Worm (Caenorhabditis elegans) whole organism, young adult: Measurements from ENCODE around the gene Y81B9A.2.

Experiments used
- F10E7.11 ChIP-seq: sonication (generic microtip); optimal IDR thresholded peaks from 2 replicates; lab custom pipeline; 2017; ENCODE audit warnings: mild to moderate bottlenecking, missing genetic modification characterization, moderate library complexity, missing compliant biosample characterization
- aptf-2 ChIP-seq: fragments of 200-800 bp; sonication (Bioruptor generic); conservative IDR thresholded peaks from 2 replicates; pipeline ENCODE4 v1.3.6; 2022; ENCODE audit warnings: missing genetic modification reagents, missing genetic modification characterization, missing compliant biosample characterization
- bed-2 ChIP-seq: fragments of 200-800 bp; sonication (Bioruptor generic); IDR thresholded peaks from 2 replicates; pipeline ENCODE4 v1.3.6; 2022; ENCODE audit warnings: missing genetic modification reagents, missing genetic modification characterization, missing compliant biosample characterization
- ceh-100 ChIP-seq: fragments of 200-800 bp; sonication (Bioruptor generic); IDR thresholded peaks from 2 replicates; pipeline ENCODE4 v1.3.6; 2022; ENCODE audit warnings: missing genetic modification reagents, missing genetic modification characterization, missing compliant biosample characterization
- dpff-1 ChIP-seq: sonication (generic microtip); optimal IDR thresholded peaks from 2 replicates; lab custom pipeline; 2017; ENCODE audit warnings: mild to moderate bottlenecking, missing genetic modification characterization, missing compliant biosample characterization
- efl-1 ChIP-seq: fragments of 150-350 bp; optimal IDR thresholded peaks from 2 replicates; lab custom pipeline; 2014; ENCODE audit warnings: missing biosample characterization, missing genetic modification reagents, missing genetic modification characterization
- him-1 ChIP-seq: sonication (generic microtip); optimal IDR thresholded peaks from 2 replicates; lab custom pipeline; 2016; ENCODE audit warnings: missing genotype, missing genetic modification reagents, missing genetic modification characterization, missing compliant biosample characterization
- lsl-1 ChIP-seq: fragments of 200-800 bp; sonication (Bioruptor generic); optimal IDR thresholded peaks from 2 replicates; lab custom pipeline; 2018; ENCODE audit warnings: mild to moderate bottlenecking, missing genetic modification characterization, moderate library complexity, missing compliant biosample characterization
- madf-3 ChIP-seq: fragments of 200-800 bp; sonication (Bioruptor generic); IDR thresholded peaks from 2 replicates; pipeline ENCODE4 v1.3.6; 2022; ENCODE audit warnings: missing genetic modification reagents, missing genetic modification characterization, missing compliant biosample characterization
- nfya-1 ChIP-seq: sonication (generic microtip); optimal IDR thresholded peaks from 2 replicates; lab custom pipeline; 2017; ENCODE audit warnings: antibody characterized with exemption, missing compliant biosample characterization, missing genetic modification characterization, borderline replicate concordance; ENCODE audit not compliant: insufficient read depth
- rcor-1 ChIP-seq: fragments of 200-800 bp; sonication (Bioruptor generic); IDR thresholded peaks from 2 replicates; pipeline ENCODE4 v1.3.6; 2022; ENCODE audit warnings: missing genetic modification reagents, missing genetic modification characterization, missing compliant biosample characterization
- rec-8 ChIP-seq, 2 experiments: sonication (generic microtip); optimal IDR thresholded peaks; 2 replicates each; lab custom pipeline; 2016; ENCODE audit warnings: mild to moderate bottlenecking in 2 of 2, missing genetic modification characterization in 2 of 2, missing genetic modification reagents in 2 of 2, missing genotype in 2 of 2, missing biosample characterization in 1 of 2, missing compliant biosample characterization in 1 of 2, moderate library complexity in 1 of 2
- snpc-4 ChIP-seq, 5 experiments: fragments of 150-350 bp in 1 of 5; sonication (generic microtip) in 4 of 5; optimal IDR thresholded peaks; 2 replicates each; lab custom pipeline; 2014 to 2018; ENCODE audit warnings: missing genetic modification characterization in 5 of 5, missing biosample characterization in 3 of 5, antibody characterized with exemption in 2 of 5, mild to moderate bottlenecking in 2 of 5, missing compliant biosample characterization in 2 of 5, missing genotype in 2 of 5, moderate library complexity in 2 of 5, missing genetic modification reagents in 1 of 5
- unc-62 ChIP-seq: fragments of 150-350 bp; optimal IDR thresholded peaks from 2 replicates; lab custom pipeline; 2014; ENCODE audit warnings: missing biosample characterization, missing genetic modification reagents, missing genetic modification characterization

DNA sequence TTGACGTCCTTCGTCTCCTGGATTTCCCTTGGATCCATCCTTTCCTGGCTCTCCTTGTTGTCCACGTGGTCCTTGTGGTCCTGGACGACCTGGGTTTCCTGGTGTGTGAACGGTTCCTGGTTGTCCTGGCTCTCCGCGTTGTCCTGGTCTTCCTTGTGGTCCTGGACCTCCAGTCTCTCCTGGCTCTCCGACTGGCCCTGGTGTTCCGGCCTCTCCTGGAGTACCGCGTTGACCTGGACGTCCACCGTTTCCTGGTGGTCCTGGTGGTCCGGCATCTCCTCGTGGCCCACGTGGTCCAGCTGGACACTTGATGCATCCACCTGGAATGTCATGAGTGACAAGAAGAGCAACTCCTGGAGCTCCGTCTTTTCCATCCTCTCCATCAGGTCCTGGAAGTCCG is 49.9 kb downstream of the Y81B9A.2 start:
- TF ChIP-seq snpc-4 (GFP tag; optimal IDR thresholded peaks at IDR 0.05; lab: Kevin White, UChicago), result no peak
- no peak for TF ChIP-seq snpc-4 (tag; optimal IDR thresholded peaks at IDR 0.05; lab: Kevin White, UChicago)
- no peak for TF ChIP-seq F10E7.11
- TF ChIP-seq unc-62 (GFP tag; lab: Kevin White, UChicago), result no peak
- TF ChIP-seq bed-2 (GFP tag; lab: Robert Waterston, UW), result no peak
- TF ChIP-seq lsl-1, result no peak
- TF ChIP-seq nfya-1 (tag; lab: Kevin White, UChicago), result no peak
- TF ChIP-seq efl-1, result no peak
- TF ChIP-seq rcor-1, result no peak
- no peak for TF ChIP-seq madf-3 (GFP tag; lab: Robert Waterston, UW)
- TF ChIP-seq dpff-1 (tag; lab: Kevin White, UChicago), result no peak
- TF ChIP-seq aptf-2, result no peak
- no peak for TF ChIP-seq him-1 (tag; lab: Kevin White, UChicago)
- no peak for TF ChIP-seq ceh-100 (GFP tag; lab: Robert Waterston, UW)
- no peak for TF ChIP-seq rec-8 (tag; optimal IDR thresholded peaks at IDR 0.05; lab: Kevin White, UChicago)
